Worm (Caenorhabditis elegans) whole organism, midembryonic: ENCODE data around the gene Y32H12A.7.

Source experiments
- T22C8.4 ChIP-seq: fragments of 200-800 bp; sonication (Bioruptor generic); IDR thresholded peaks from 2 replicates; pipeline ENCODE4 v1.3.6; 2022; ENCODE audit warnings: missing genetic modification characterization, missing compliant biosample characterization
- cog-1 ChIP-seq: sonication (generic microtip); optimal IDR thresholded peaks from 2 replicates; lab custom pipeline; 2016; ENCODE audit warnings: missing genetic modification characterization, missing compliant biosample characterization
- flt-1 ChIP-seq: fragments of 200-800 bp; sonication (Bioruptor generic); IDR thresholded peaks from 2 replicates; pipeline ENCODE4 v1.3.6; 2022; ENCODE audit warnings: missing genetic modification characterization, missing compliant biosample characterization
- klf-2 ChIP-seq: fragments of 200-800 bp; sonication (Bioruptor generic); conservative IDR thresholded peaks from 2 replicates; pipeline ENCODE4 v1.3.6; 2022; ENCODE audit warnings: missing genetic modification reagents, missing genetic modification characterization, missing compliant biosample characterization
- med-1 ChIP-seq: sonication (generic microtip); optimal IDR thresholded peaks from 2 replicates; lab custom pipeline; 2017; ENCODE audit warnings: missing genetic modification characterization, mild to moderate bottlenecking, missing compliant biosample characterization, antibody characterized with exemption, missing genetic modification reagents; ENCODE audit not compliant: insufficient read depth
- tab-1 ChIP-seq: fragments of 200-800 bp; sonication (Bioruptor generic); IDR thresholded peaks from 2 replicates; pipeline ENCODE4 v1.3.6; 2022; ENCODE audit warnings: missing genetic modification characterization, missing compliant biosample characterization
- ztf-23 ChIP-seq: fragments of 200-800 bp; sonication (Bioruptor generic); IDR thresholded peaks from 2 replicates; pipeline ENCODE4 v1.3.6; 2022; ENCODE audit warnings: missing genetic modification reagents, missing genetic modification characterization, missing compliant biosample characterization
- ztf-29 ChIP-seq: fragments of 200-800 bp; sonication (Bioruptor generic); IDR thresholded peaks from 2 replicates; pipeline ENCODE4 v1.3.6; 2022; ENCODE audit warnings: missing genetic modification reagents, missing genetic modification characterization, missing compliant biosample characterization

- TF ChIP-seq cog-1 (no peak), tab-1 (GFP tag; lab: Robert Waterston, UW) (no peak), med-1 (GFP tag; lab: Kevin White, UChicago) (no peak), klf-2 (GFP tag; lab: Robert Waterston, UW) (no peak), flt-1 (no peak), T22C8.4 (GFP tag; lab: Robert Waterston, UW) (no peak), ztf-23 (GFP tag; lab: Robert Waterston, UW) (no peak), ztf-29 (no peak)
Measured at ce11 chrIII:5385315-5385714, at the start of gene Y32H12A.7.
